Worm (Caenorhabditis elegans) whole organism, L1 larva: ENCODE data around the gene C04B4.6.

ENCODE experiments used
- C04F5.9 ChIP-seq: sonication (generic microtip); optimal IDR thresholded peaks from 2 replicates; lab custom pipeline; 2016; ENCODE audit warnings: missing genetic modification characterization, missing compliant biosample characterization
- C16A3.4 ChIP-seq: fragments of 150-350 bp; optimal IDR thresholded peaks from 2 replicates; lab custom pipeline; 2014; ENCODE audit warnings: missing biosample characterization, missing genetic modification characterization
- ama-1 ChIP-seq: fragments of 150-350 bp; optimal IDR thresholded peaks from 2 replicates; lab custom pipeline; 2014
- efl-1 ChIP-seq, 4 experiments: fragments of 150-350 bp; optimal IDR thresholded peaks in 3 of 4; peaks in 1 of 4; 1 replicate in 1 of 4; 2 replicates in 3 of 4; lab custom pipeline; 2014; ENCODE audit warnings: missing biosample characterization in 2 of 4, missing genetic modification characterization in 2 of 4, missing genetic modification reagents in 2 of 4
- elt-2 ChIP-seq: sonication (generic microtip); optimal IDR thresholded peaks from 2 replicates; lab custom pipeline; 2016; ENCODE audit warnings: missing genetic modification characterization, mild to moderate bottlenecking, inconsistent platforms, missing compliant biosample characterization, missing genetic modification reagents
- lin-14 ChIP-seq: fragments of 200-800 bp; sonication (Bioruptor generic); optimal IDR thresholded peaks from 2 replicates; lab custom pipeline; 2018; ENCODE audit warnings: mild to moderate bottlenecking, missing genetic modification characterization, moderate library complexity, missing compliant biosample characterization
- mdl-1 ChIP-seq, 2 experiments: fragments of 150-350 bp; optimal IDR thresholded peaks; 2 replicates each; lab custom pipeline; 2014 to 2017; ENCODE audit warnings: missing biosample characterization in 2 of 2, missing genetic modification characterization in 2 of 2, inconsistent platforms in 1 of 2
- mef-2 ChIP-seq: fragments of 150-350 bp; optimal IDR thresholded peaks from 2 replicates; lab custom pipeline; 2014; ENCODE audit warnings: missing biosample characterization, missing genetic modification characterization
- nhr-47 ChIP-seq: sonication (generic microtip); optimal IDR thresholded peaks from 2 replicates; lab custom pipeline; 2016; ENCODE audit warnings: mild to moderate bottlenecking, missing genetic modification characterization, moderate library complexity, missing compliant biosample characterization
- nhr-90 ChIP-seq: sonication (generic microtip); optimal IDR thresholded peaks from 2 replicates; lab custom pipeline; 2016; ENCODE audit warnings: mild to moderate bottlenecking, missing genetic modification characterization, missing compliant biosample characterization; ENCODE audit not compliant: poor library complexity
- snu-23 ChIP-seq: sonication (generic microtip); optimal IDR thresholded peaks from 2 replicates; lab custom pipeline; 2016; ENCODE audit warnings: missing genetic modification characterization, missing compliant biosample characterization
- sox-4 ChIP-seq: sonication (generic microtip); optimal IDR thresholded peaks from 2 replicates; lab custom pipeline; 2016; ENCODE audit warnings: missing genetic modification characterization, missing compliant biosample characterization
- sup-37 ChIP-seq: fragments of 200-800 bp; sonication (Bioruptor generic); optimal IDR thresholded peaks from 2 replicates; lab custom pipeline; 2018; ENCODE audit warnings: mild to moderate bottlenecking, missing genetic modification characterization, missing compliant biosample characterization
- swsn-7 ChIP-seq: sonication (generic microtip); optimal IDR thresholded peaks from 2 replicates; lab custom pipeline; 2016; ENCODE audit warnings: missing genetic modification characterization, missing compliant biosample characterization
- tbx-2 ChIP-seq: sonication (generic microtip); optimal IDR thresholded peaks from 2 replicates; lab custom pipeline; 2016; ENCODE audit warnings: missing genetic modification characterization, missing compliant biosample characterization
- unc-130 ChIP-seq: fragments of 150-350 bp; optimal IDR thresholded peaks from 2 replicates; lab custom pipeline; 2017; ENCODE audit warnings: missing biosample characterization, missing genetic modification characterization, inconsistent platforms
- unc-62 ChIP-seq: fragments of 150-350 bp; optimal IDR thresholded peaks from 2 replicates; lab custom pipeline; 2014; ENCODE audit warnings: missing biosample characterization, missing genetic modification reagents, missing genetic modification characterization
- vab-15 ChIP-seq: sonication (generic microtip); optimal IDR thresholded peaks from 2 replicates; lab custom pipeline; 2017; ENCODE audit warnings: missing genotype, mild to moderate bottlenecking, missing genetic modification characterization, missing compliant biosample characterization
- ztf-4 ChIP-seq: fragments of 150-350 bp; optimal IDR thresholded peaks from 2 replicates; lab custom pipeline; 2014; ENCODE audit warnings: missing biosample characterization, missing genetic modification characterization

The C04B4.6 gene

ce11 chrX:12229651-12230050 is 45.8 kb downstream of the C04B4.6 start, which contains the start of gene cest-7:
Gene cest-7, plus strand, starts transcription at chrX:12229951.
- TF ChIP-seq C04F5.9 (tag; lab: Kevin White, UChicago) (no peak), swsn-7 (no peak), sox-4 (tag; lab: Kevin White, UChicago) (no peak), ztf-4 (no peak), C16A3.4 (tag; lab: Kevin White, UChicago) (no peak), unc-62 (GFP tag; lab: Kevin White, UChicago) (no peak), snu-23 (GFP tag; lab: Kevin White, UChicago) (no peak), unc-130 (no peak), nhr-90 (tag; lab: Kevin White, UChicago) (no peak), mef-2 (tag; lab: Kevin White, UChicago) (no peak), sup-37 (no peak)

- TF ChIP-seq lin-14 (no peak), tbx-2 (tag; lab: Kevin White, UChicago) (no peak), nhr-47 (no peak)
Observed at ce11 chrX:12227130-12227529, 48.3 kb downstream of the C04B4.6 start.

DNA sequence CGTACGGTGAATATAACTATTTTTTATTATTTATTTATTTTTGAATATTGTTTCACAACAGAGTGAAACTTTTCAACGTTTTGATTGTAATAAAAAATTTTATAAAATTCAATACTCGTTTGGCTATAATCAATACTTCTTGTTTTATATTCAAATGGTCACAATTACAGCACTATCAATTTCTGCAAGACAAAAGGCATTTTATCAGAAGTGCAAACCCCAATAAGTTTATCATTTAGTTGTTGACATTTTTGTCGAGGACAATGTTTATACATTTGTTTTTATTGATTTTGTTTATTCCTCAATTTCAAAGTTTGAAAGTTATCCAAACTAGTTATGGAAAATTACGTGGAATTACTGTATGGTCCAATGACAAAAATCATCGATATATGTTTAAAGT is 49.5 kb downstream of the C04B4.6 start, which contains the start of gene cest-9.1:
TSS of gene cest-9.1 (plus strand) at position 213 of the 400 bp plus-strand sequence.
- TF ChIP-seq efl-1 (optimal IDR thresholded peaks at IDR 0.05; lab: Kevin White, UChicago) (no peak), efl-1 (GFP tag; optimal IDR thresholded peaks at IDR 0.05 in 1 of 2; lab: Kevin White, UChicago) (peak in 1 of 2 experiments; percentile 32), vab-15 (tag; lab: Kevin White, UChicago) (no peak), elt-2 (peak; percentile 23), ama-1 (lab: Kevin White, UChicago) (no peak), mdl-1 (tag; optimal IDR thresholded peaks at IDR 0.05; lab: Kevin White, UChicago) (no peak)
